Fruit fly (Drosophila melanogaster) whole organism, adult: ENCODE measurements around the gene Mlc-c.

Experiments
- CG1620 ChIP-seq: fragments of 200-800 bp; sonication (Bioruptor generic); optimal IDR thresholded peaks from 2 replicates; lab custom pipeline; 2016; ENCODE audit warnings: missing biosample characterization, missing genetic modification characterization
- bab1 ChIP-seq: fragments of 200-800 bp; sonication (Bioruptor generic); optimal IDR thresholded peaks from 3 replicates; lab custom pipeline; 2019; ENCODE audit warnings: missing biosample characterization, mild to moderate bottlenecking, missing genetic modification characterization, moderate library complexity
- cic ChIP-seq: fragments of 200-800 bp; sonication (Bioruptor generic); optimal IDR thresholded peaks from 2 replicates; lab custom pipeline; 2017; ENCODE audit warnings: missing biosample characterization, mild to moderate bottlenecking, missing genetic modification characterization, moderate library complexity
- cnc ChIP-seq, 2 experiments: fragments of >200 bp; optimal IDR thresholded peaks; 2 replicates each; lab custom pipeline; 2017
- kay ChIP-seq: fragments of 200-800 bp; sonication (Bioruptor generic); peaks from one replicate; lab custom pipeline; 2016; ENCODE audit warnings: missing biosample characterization, missing genetic modification characterization, borderline replicate concordance
- ovo ChIP-seq: fragments of 200-800 bp; sonication (Bioruptor generic); optimal IDR thresholded peaks from 2 replicates; lab custom pipeline; 2016; ENCODE audit warnings: missing biosample characterization, missing genetic modification characterization
- pad ChIP-seq: fragments of 200-800 bp; sonication (Bioruptor generic); optimal IDR thresholded peaks from 3 replicates; lab custom pipeline; 2017; ENCODE audit warnings: missing biosample characterization, missing genetic modification characterization, mild to moderate bottlenecking, moderate library complexity, missing genetic modification reagents

DNA sequence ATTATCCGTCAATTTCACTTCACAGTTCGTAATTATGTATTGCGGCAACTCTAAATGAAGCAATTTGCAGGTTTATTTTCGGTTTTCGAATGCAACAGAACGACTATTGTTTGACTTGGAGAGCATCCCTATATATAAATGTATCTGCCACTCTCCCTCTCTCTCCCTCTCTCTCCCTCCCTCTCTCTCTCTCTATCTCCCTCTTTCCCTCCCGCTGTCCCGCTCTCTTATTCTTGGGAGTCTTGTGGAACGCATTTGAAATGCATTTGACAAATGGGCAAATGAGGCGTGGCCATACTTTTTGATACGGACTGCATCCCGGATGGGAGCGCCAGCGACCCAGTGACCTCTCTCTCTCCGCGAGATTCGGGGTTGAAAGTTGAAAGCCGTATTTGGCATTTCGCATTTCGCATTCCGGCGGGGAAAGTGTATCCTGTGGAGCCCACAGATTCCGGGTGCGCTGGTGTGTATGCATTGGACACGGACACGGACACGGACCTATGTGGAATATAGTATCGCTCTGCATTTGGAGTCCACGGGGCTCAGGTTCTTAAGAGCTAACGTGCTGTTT, 14.3 kb upstream of the Mlc-c start:
- no peak for TF ChIP-seq kay (GFP tag; lab: Kevin White, UChicago)
- peak; percentile 94 for TF ChIP-seq pad (GFP tag; lab: Kevin White, UChicago)
- TF ChIP-seq cic (GFP tag; lab: Kevin White, UChicago): no peak
- no peak for TF ChIP-seq CG1620 (GFP tag; lab: Kevin White, UChicago)
- TF ChIP-seq ovo: no peak
- no peak for TF ChIP-seq bab1 (GFP tag; lab: Kevin White, UChicago)
- TF ChIP-seq cnc (optimal IDR thresholded peaks at IDR 0.05; lab: Kevin White, UChicago): no peak
